Fruit fly (Drosophila melanogaster) whole organism, wandering third instar larva: Measurements from ENCODE around the gene CG31729.

Source experiments
- Abd-B ChIP-seq: fragments of >200 bp; optimal IDR thresholded peaks from 2 replicates; lab custom pipeline; 2017; ENCODE audit warnings: missing biosample characterization, missing genetic modification characterization
- CG32264 ChIP-seq: fragments of 200-800 bp; sonication (Bioruptor generic); optimal IDR thresholded peaks from 2 replicates; lab custom pipeline; 2016; ENCODE audit warnings: missing biosample characterization, missing genetic modification characterization
- CG9705 ChIP-seq: fragments of 200-800 bp; sonication (Bioruptor generic); optimal IDR thresholded peaks from 2 replicates; lab custom pipeline; 2018; ENCODE audit warnings: missing biosample characterization, mild to moderate bottlenecking, missing genetic modification characterization
- CrebA ChIP-seq: fragments of 200-800 bp; sonication (Bioruptor generic); optimal IDR thresholded peaks from 2 replicates; lab custom pipeline; 2016; ENCODE audit warnings: missing biosample characterization, mild to moderate bottlenecking, missing genetic modification characterization, borderline replicate concordance
- Dif ChIP-seq: fragments of 200-275, 200-300 bp; sonication (Bioruptor generic); optimal IDR thresholded peaks from 2 replicates; lab custom pipeline; 2018; ENCODE audit warnings: missing biosample characterization, missing genetic modification characterization; ENCODE audit not compliant: partially characterized antibody
- Hnf4 ChIP-seq: fragments of 200-800 bp; sonication (Bioruptor generic); optimal IDR thresholded peaks from 2 replicates; lab custom pipeline; 2016; ENCODE audit warnings: missing biosample characterization, mild to moderate bottlenecking, missing genetic modification characterization
- Hr83 ChIP-seq: fragments of 200-300 bp; sonication (Bioruptor generic); optimal IDR thresholded peaks from 2 replicates; lab custom pipeline; 2016; ENCODE audit warnings: missing biosample characterization, mild to moderate bottlenecking, missing genetic modification characterization, moderate library complexity; ENCODE audit not compliant: poor library complexity, severe bottlenecking
- Jra ChIP-seq: sonication (Bioruptor generic); optimal IDR thresholded peaks from 2 replicates; lab custom pipeline; 2016; ENCODE audit warnings: missing biosample characterization, missing genetic modification characterization
- Mio ChIP-seq: sonication (Bioruptor generic); optimal IDR thresholded peaks from 2 replicates; lab custom pipeline; 2016; ENCODE audit warnings: missing biosample characterization, missing genetic modification characterization
- Myc ChIP-seq: fragments of >200 bp; optimal IDR thresholded peaks from 2 replicates; lab custom pipeline; 2017
- OdsH ChIP-seq: fragments of 200-800 bp; sonication (Bioruptor generic); optimal IDR thresholded peaks from 2 replicates; lab custom pipeline; 2016; ENCODE audit warnings: missing biosample characterization, mild to moderate bottlenecking, missing genetic modification characterization
- Rel ChIP-seq, 2 experiments: fragments of 200-800 bp; sonication (Bioruptor generic) in 1 of 2; optimal IDR thresholded peaks; 2 replicates in 1 of 2; 3 replicates in 1 of 2; lab custom pipeline; 2016 to 2019; ENCODE audit warnings: mild to moderate bottlenecking in 2 of 2, missing biosample characterization in 2 of 2, missing genetic modification characterization in 2 of 2, moderate library complexity in 1 of 2
- Sp1 ChIP-seq: fragments of 200-800 bp; sonication (Bioruptor generic); optimal IDR thresholded peaks from 3 replicates; lab custom pipeline; 2019; ENCODE audit warnings: missing biosample characterization, mild to moderate bottlenecking, missing genetic modification characterization, moderate library complexity
- Vsx2 ChIP-seq: fragments of 200-300, 225-300 bp; sonication (Bioruptor generic); optimal IDR thresholded peaks from 2 replicates; lab custom pipeline; 2018; ENCODE audit warnings: missing biosample characterization, missing genetic modification characterization; ENCODE audit not compliant: partially characterized antibody
- br ChIP-seq: fragments of 200-800 bp; sonication (Bioruptor generic); optimal IDR thresholded peaks from 2 replicates; lab custom pipeline; 2016; ENCODE audit warnings: missing biosample characterization, missing genetic modification characterization
- brk ChIP-seq: fragments of 200-800 bp; sonication (Bioruptor generic); optimal IDR thresholded peaks from 2 replicates; lab custom pipeline; 2016; ENCODE audit warnings: missing biosample characterization, mild to moderate bottlenecking, missing genetic modification characterization
- dl ChIP-seq, 2 experiments: fragments of 175-275, 200-275 bp in 1 of 2; fragments of 200-275 bp in 1 of 2; sonication (Bioruptor generic); optimal IDR thresholded peaks; lab custom pipeline; 2018; ENCODE audit warnings: mild to moderate bottlenecking in 2 of 2, missing biosample characterization in 2 of 2, missing genetic modification characterization in 2 of 2, moderate library complexity in 2 of 2; ENCODE audit not compliant: partially characterized antibody in 2 of 2, insufficient read depth in 1 of 2
- dmrt93B ChIP-seq: fragments of 200-800 bp; sonication (Bioruptor generic); optimal IDR thresholded peaks from 2 replicates; lab custom pipeline; 2018; ENCODE audit warnings: missing biosample characterization, mild to moderate bottlenecking, missing genetic modification characterization
- dsf ChIP-seq: sonication (Bioruptor generic); optimal IDR thresholded peaks from 2 replicates; lab custom pipeline; 2016; ENCODE audit warnings: missing biosample characterization, missing genetic modification characterization, borderline replicate concordance
- ey ChIP-seq: fragments of 200-800 bp; sonication (Bioruptor generic); optimal IDR thresholded peaks from 2 replicates; lab custom pipeline; 2016; ENCODE audit warnings: missing biosample characterization, missing genetic modification characterization
- foxo ChIP-seq, 2 experiments: fragments of 200-800 bp; sonication (Bioruptor generic); optimal IDR thresholded peaks; 2 replicates in 1 of 2; 3 replicates in 1 of 2; lab custom pipeline; 2016 to 2017; ENCODE audit warnings: missing biosample characterization in 2 of 2, missing genetic modification characterization in 2 of 2
- fru ChIP-seq: fragments of 200-800 bp; sonication (Bioruptor generic); optimal IDR thresholded peaks from 3 replicates; lab custom pipeline; 2016; ENCODE audit warnings: missing biosample characterization, mild to moderate bottlenecking, missing genetic modification characterization
- h ChIP-seq: fragments of 200-800 bp; sonication (Bioruptor generic); optimal IDR thresholded peaks from 3 replicates; lab custom pipeline; 2016; ENCODE audit warnings: missing biosample characterization, mild to moderate bottlenecking, missing genetic modification characterization
- jim ChIP-seq: fragments of 175-275, 200-325 bp; sonication (Bioruptor generic); optimal IDR thresholded peaks from 2 replicates; lab custom pipeline; 2016; ENCODE audit warnings: missing biosample characterization, mild to moderate bottlenecking, missing genetic modification characterization
- lola ChIP-seq: fragments of >200 bp; optimal IDR thresholded peaks from 2 replicates; lab custom pipeline; 2017; ENCODE audit warnings: missing biosample characterization, missing genetic modification characterization
- pan ChIP-seq: fragments of >200 bp; optimal IDR thresholded peaks from 2 replicates; lab custom pipeline; 2017
- psq ChIP-seq: fragments of 200-800 bp; sonication (Bioruptor generic); optimal IDR thresholded peaks from 3 replicates; lab custom pipeline; 2017; ENCODE audit warnings: missing biosample characterization, mild to moderate bottlenecking, missing genetic modification characterization, moderate library complexity
- rgr ChIP-seq: fragments of 200-800 bp; sonication (Bioruptor generic); optimal IDR thresholded peaks from 3 replicates; lab custom pipeline; 2016; ENCODE audit warnings: missing biosample characterization, mild to moderate bottlenecking, missing genetic modification characterization
- sage ChIP-seq: fragments of 200-800 bp; sonication (Bioruptor generic); optimal IDR thresholded peaks from 2 replicates; lab custom pipeline; 2016; ENCODE audit warnings: missing biosample characterization, mild to moderate bottlenecking, missing genetic modification characterization
- sv ChIP-seq: fragments of 200-800 bp; sonication (Bioruptor generic); optimal IDR thresholded peaks from 3 replicates; lab custom pipeline; 2016; ENCODE audit warnings: missing biosample characterization, missing genetic modification characterization
- tai ChIP-seq: sonication (Bioruptor generic); optimal IDR thresholded peaks from 2 replicates; lab custom pipeline; 2016; ENCODE audit warnings: missing biosample characterization, missing genetic modification characterization
- usp ChIP-seq: fragments of >200 bp; optimal IDR thresholded peaks from 2 replicates; lab custom pipeline; 2017; ENCODE audit warnings: missing biosample characterization, missing genetic modification characterization
- woc ChIP-seq: sonication (Bioruptor generic); optimal IDR thresholded peaks from 2 replicates; lab custom pipeline; 2016; ENCODE audit warnings: missing biosample characterization, mild to moderate bottlenecking, missing genetic modification characterization

CG31729 gene

dm6 chr2L:13291066-13291434 lies 1.3 kb downstream of the CG31729 start:
- TF ChIP-seq Myc (lab: Kevin White, UChicago) (no peak), usp (GFP tag; lab: Kevin White, UChicago) (no peak), Sp1 (GFP tag; lab: Kevin White, UChicago) (no peak), sage (GFP tag; lab: Kevin White, UChicago) (no peak), woc (GFP tag; lab: Kevin White, UChicago) (no peak), foxo (GFP tag; optimal IDR thresholded peaks at IDR 0.05; lab: Kevin White, UChicago) (no peak), lola (GFP tag; lab: Kevin White, UChicago) (no peak), tai (no peak), Vsx2 (GFP tag; lab: Kevin White, UChicago) (no peak)

- no peak for TF ChIP-seq Jra (GFP tag; lab: Kevin White, UChicago)
- no peak for TF ChIP-seq usp (GFP tag; lab: Kevin White, UChicago)
- no peak for TF ChIP-seq foxo (GFP tag; optimal IDR thresholded peaks at IDR 0.05; lab: Kevin White, UChicago)
- TF ChIP-seq Dif (GFP tag; lab: Kevin White, UChicago), result no peak
- no peak for TF ChIP-seq pan (lab: Kevin White, UChicago)
- no peak for TF ChIP-seq brk
- TF ChIP-seq fru (GFP tag; lab: Kevin White, UChicago), result no peak
- TF ChIP-seq CrebA (GFP tag; lab: Kevin White, UChicago), result no peak
- TF ChIP-seq rgr (GFP tag; lab: Kevin White, UChicago), result no peak
- no peak for TF ChIP-seq jim (GFP tag; lab: Kevin White, UChicago)
- no peak for TF ChIP-seq dsf (GFP tag; lab: Kevin White, UChicago)
- TF ChIP-seq Myc (lab: Kevin White, UChicago), result no peak
- no peak for TF ChIP-seq Hr83 (GFP tag; lab: Kevin White, UChicago)
- TF ChIP-seq Hnf4 (GFP tag; lab: Kevin White, UChicago), result no peak
- TF ChIP-seq dl (GFP tag; optimal IDR thresholded peaks at IDR 0.05; lab: Kevin White, UChicago; ENCODE audit: insufficient read depth in 1 of 2, partially characterized antibody in 2 of 2), result no peak
- TF ChIP-seq sv (GFP tag; lab: Kevin White, UChicago), result no peak
- TF ChIP-seq CG9705, result no peak
- no peak for TF ChIP-seq OdsH (GFP tag; lab: Kevin White, UChicago)
- no peak for TF ChIP-seq br (GFP tag; lab: Kevin White, UChicago)
These were observed 2.2 kb downstream of the CG31729 start for dm6 chr2L:13291960-13292487.

- TF ChIP-seq Dif (GFP tag; lab: Kevin White, UChicago), result no peak
- TF ChIP-seq CrebA (GFP tag; lab: Kevin White, UChicago), result no peak
- no peak for TF ChIP-seq psq
- TF ChIP-seq Myc (lab: Kevin White, UChicago), result no peak
- TF ChIP-seq lola (GFP tag; lab: Kevin White, UChicago), result no peak
- no peak for TF ChIP-seq ey (GFP tag; lab: Kevin White, UChicago)
- no peak for TF ChIP-seq rgr (GFP tag; lab: Kevin White, UChicago)
- TF ChIP-seq Jra (GFP tag; lab: Kevin White, UChicago), result no peak
- no peak for TF ChIP-seq foxo (GFP tag; optimal IDR thresholded peaks at IDR 0.05; lab: Kevin White, UChicago)
- no peak for TF ChIP-seq dl (GFP tag; optimal IDR thresholded peaks at IDR 0.05; lab: Kevin White, UChicago; ENCODE audit: insufficient read depth in 1 of 2, partially characterized antibody in 2 of 2)
- no peak for TF ChIP-seq pan (lab: Kevin White, UChicago)
- no peak for TF ChIP-seq tai
- TF ChIP-seq jim (GFP tag; lab: Kevin White, UChicago), result no peak
- TF ChIP-seq Abd-B, result no peak
- TF ChIP-seq dsf (GFP tag; lab: Kevin White, UChicago), result no peak
- TF ChIP-seq CG32264 (GFP tag; lab: Kevin White, UChicago), result no peak
- no peak for TF ChIP-seq Vsx2 (GFP tag; lab: Kevin White, UChicago)
These were observed 2.8 kb downstream of the CG31729 start, which contains the start of gene CG16824 for dm6 chr2L:13292626-13293025. CG16824 (plus strand) TSS chr2L:13293009.

dm6 chr2L:13295978-13296702 lies 6.3 kb downstream of the CG31729 start:
- no peak for TF ChIP-seq dmrt93B (GFP tag; lab: Kevin White, UChicago)
- TF ChIP-seq Mio (GFP tag; lab: Kevin White, UChicago), result no peak
- no peak for TF ChIP-seq Rel (GFP tag; optimal IDR thresholded peaks at IDR 0.05; lab: Kevin White, UChicago)
- TF ChIP-seq Rel (tag; optimal IDR thresholded peaks at IDR 0.05; lab: Kevin White, UChicago), result peak; percentile 20
- no peak for TF ChIP-seq jim (GFP tag; lab: Kevin White, UChicago)
- TF ChIP-seq CrebA (GFP tag; lab: Kevin White, UChicago), result no peak
- no peak for TF ChIP-seq usp (GFP tag; lab: Kevin White, UChicago)
- no peak for TF ChIP-seq Hnf4 (GFP tag; lab: Kevin White, UChicago)
- no peak for TF ChIP-seq OdsH (GFP tag; lab: Kevin White, UChicago)
- TF ChIP-seq Dif (GFP tag; lab: Kevin White, UChicago), result no peak
- peak; percentile 27 for TF ChIP-seq Hr83 (GFP tag; lab: Kevin White, UChicago)
- TF ChIP-seq h (GFP tag; lab: Kevin White, UChicago), result peak; percentile 45
